Worm (Caenorhabditis elegans): ENCODE results near the gene C03B8.3.

ce11 chrIII:7711908-7712359, at the start of gene C03B8.3:
- no peak for TF ChIP-seq ama-1 (optimal IDR thresholded peaks at IDR 0.05)
- no peak for TF ChIP-seq sea-1 (GFP tag; conservative IDR thresholded peaks at IDR 0.05)
- TF ChIP-seq flt-1 (GFP tag; IDR thresholded peaks at IDR 0.05): no peak
- TF ChIP-seq scrt-1 (GFP tag; IDR thresholded peaks at IDR 0.05): no peak
- no peak for TF ChIP-seq hmbx-1 (tag; optimal IDR thresholded peaks at IDR 0.05)
- TF ChIP-seq B0310.2 (tag; optimal IDR thresholded peaks at IDR 0.05): no peak
- TF ChIP-seq tbx-37 (GFP tag; conservative IDR thresholded peaks at IDR 0.05): no peak
- TF ChIP-seq tbx-11 (GFP tag; IDR thresholded peaks at IDR 0.05): no peak
- TF ChIP-seq aly-1 (tag; optimal IDR thresholded peaks at IDR 0.05): no peak
- TF ChIP-seq tra-4 (tag; optimal IDR thresholded peaks at IDR 0.05): no peak
- TF ChIP-seq ets-7 (tag; optimal IDR thresholded peaks at IDR 0.05): no peak
